Worm (Caenorhabditis elegans) whole organism, young adult: Measurements from ENCODE around the gene fbxa-95.

Source experiments
- B0019.2 ChIP-seq: fragments of 200-800 bp; sonication (Bioruptor generic); conservative IDR thresholded peaks from 2 replicates; pipeline ENCODE4 v1.3.6; 2022; ENCODE audit warnings: missing genetic modification reagents, missing genetic modification characterization, missing compliant biosample characterization
- F49E8.2 ChIP-seq: sonication (generic microtip); optimal IDR thresholded peaks from 3 replicates; lab custom pipeline; 2017; ENCODE audit warnings: missing genetic modification characterization, mild to moderate bottlenecking, missing compliant biosample characterization, antibody characterized with exemption, moderate library complexity; ENCODE audit not compliant: insufficient read depth
- Y53F4B.3 ChIP-seq: fragments of 200-800 bp; sonication (Bioruptor generic); IDR thresholded peaks from 2 replicates; pipeline ENCODE4 v1.3.6; 2022; ENCODE audit warnings: missing genetic modification reagents, missing genetic modification characterization, missing compliant biosample characterization
- akir-1 ChIP-seq: fragments of 200-800 bp; sonication (Bioruptor generic); optimal IDR thresholded peaks from 2 replicates; lab custom pipeline; 2018; ENCODE audit warnings: mild to moderate bottlenecking, missing genetic modification characterization, moderate library complexity, missing compliant biosample characterization
- dox-1 ChIP-seq: fragments of 200-800 bp; sonication (Bioruptor generic); IDR thresholded peaks from 2 replicates; pipeline ENCODE4 v1.3.6; 2022; ENCODE audit warnings: missing genetic modification reagents, missing genetic modification characterization, missing compliant biosample characterization
- hmg-20 ChIP-seq: fragments of 200-800 bp; sonication (Bioruptor generic); IDR thresholded peaks from 2 replicates; pipeline ENCODE4 v1.3.6; 2022; ENCODE audit warnings: missing genetic modification reagents, missing genetic modification characterization, missing compliant biosample characterization
- pha-4 ChIP-seq: fragments of 150-350 bp; sonication (generic microtip); optimal IDR thresholded peaks from 2 replicates; lab custom pipeline; 2014; ENCODE audit warnings: missing biosample characterization, missing genetic modification reagents, missing genetic modification characterization
- snpc-1.3 ChIP-seq: sonication (generic microtip); optimal IDR thresholded peaks from 2 replicates; lab custom pipeline; 2017; ENCODE audit warnings: missing genetic modification characterization, mild to moderate bottlenecking, missing compliant biosample characterization, antibody characterized with exemption, moderate library complexity, missing genotype, missing genetic modification reagents; ENCODE audit not compliant: insufficient read depth
- snpc-3.4 ChIP-seq: sonication (generic microtip); optimal IDR thresholded peaks from 2 replicates; lab custom pipeline; 2017; ENCODE audit warnings: missing genetic modification characterization, mild to moderate bottlenecking, missing compliant biosample characterization, antibody characterized with exemption, moderate library complexity, missing genotype, missing genetic modification reagents
- snpc-4 ChIP-seq, 5 experiments: fragments of 150-350 bp in 1 of 5; sonication (generic microtip) in 4 of 5; optimal IDR thresholded peaks; 2 replicates each; lab custom pipeline; 2014 to 2018; ENCODE audit warnings: missing genetic modification characterization in 5 of 5, missing biosample characterization in 3 of 5, antibody characterized with exemption in 2 of 5, mild to moderate bottlenecking in 2 of 5, missing compliant biosample characterization in 2 of 5, missing genotype in 2 of 5, moderate library complexity in 2 of 5, missing genetic modification reagents in 1 of 5

ce11 chrV:15572613-15573012, 1.3 kb downstream of the fbxa-95 start, which contains the start of gene fbxa-94:
- TF ChIP-seq dox-1 (GFP tag; lab: Robert Waterston, UW): no peak
- no peak for TF ChIP-seq snpc-4 (GFP tag; optimal IDR thresholded peaks at IDR 0.05; lab: Kevin White, UChicago)
- no peak for TF ChIP-seq snpc-4 (tag; optimal IDR thresholded peaks at IDR 0.05; lab: Kevin White, UChicago)
- no peak for TF ChIP-seq F49E8.2 (tag; lab: Kevin White, UChicago)
- no peak for TF ChIP-seq Y53F4B.3 (GFP tag; lab: Robert Waterston, UW)
- TF ChIP-seq hmg-20 (GFP tag; lab: Robert Waterston, UW): no peak
- TF ChIP-seq akir-1: no peak
- no peak for TF ChIP-seq B0019.2 (GFP tag; lab: Robert Waterston, UW)
- TF ChIP-seq snpc-1.3 (tag; lab: Kevin White, UChicago): no peak
- TF ChIP-seq snpc-3.4: no peak
- TF ChIP-seq pha-4 (tag; lab: Kevin White, UChicago): no peak
